Fruit fly (Drosophila melanogaster): ENCODE results near the gene Sh.

Gene Sh

dm6 chrX:18003772-18004569, 59.1 kb downstream of the Sh start (continued):
- TF ChIP-seq CG2129 (GFP tag; IDR thresholded peaks at IDR 0.05; ENCODE audit: partially characterized antibody) (no peak), CG7745 (tag; optimal IDR thresholded peaks at IDR 0.05) (no peak), NfI (GFP tag; optimal IDR thresholded peaks at IDR 0.05) (no peak), Lpt (GFP tag; optimal IDR thresholded peaks at IDR 0.05) (no peak), ac (GFP tag; optimal IDR thresholded peaks at IDR 0.05) (no peak), sens (GFP tag) (peak; percentile 57), Hand (GFP tag; optimal IDR thresholded peaks at IDR 0.05) (no peak), CG14050 (GFP tag; IDR thresholded peaks at IDR 0.05) (no peak), zfh1 (GFP tag; IDR thresholded peaks at IDR 0.05) (no peak), ham (GFP tag; IDR thresholded peaks at IDR 0.05) (no peak), bab2 (GFP tag; optimal IDR thresholded peaks at IDR 0.05) (no peak), H15 (GFP tag; IDR thresholded peaks at IDR 0.05) (no peak), Ada2b (GFP tag; IDR thresholded peaks at IDR 0.05) (peak; percentile 37; the same call in 1 of the 2 replicates), ap (GFP tag; IDR thresholded peaks at IDR 0.05) (no peak), CG13123 (GFP tag; optimal IDR thresholded peaks at IDR 0.05) (no peak), CG12391 (tag; optimal IDR thresholded peaks at IDR 0.05) (no peak), CG32767 (GFP tag; IDR thresholded peaks at IDR 0.05) (no peak), grau (tag; optimal IDR thresholded peaks at IDR 0.05) (peak; percentile 5), bcd (GFP tag; optimal IDR thresholded peaks at IDR 0.05) (peak; percentile 44), usp (GFP tag; optimal IDR thresholded peaks at IDR 0.05) (no peak), Mes4 (GFP tag; optimal IDR thresholded peaks at IDR 0.05) (no peak), CG30020 (tag; optimal IDR thresholded peaks at IDR 0.05) (no peak), Poxn (GFP tag; IDR thresholded peaks at IDR 0.05) (no peak), CG18619 (GFP tag; optimal IDR thresholded peaks at IDR 0.05) (no peak), Aef1 (GFP tag; IDR thresholded peaks at IDR 0.05) (no peak), salm (tag; optimal IDR thresholded peaks at IDR 0.05) (no peak), CG13296 (GFP tag; optimal IDR thresholded peaks at IDR 0.05) (peak; percentile 68), CG9876 (GFP tag; optimal IDR thresholded peaks at IDR 0.05) (no peak), kni (GFP tag; optimal IDR thresholded peaks at IDR 0.05) (no peak), CG12299 (tag; optimal IDR thresholded peaks at IDR 0.05) (no peak), ems (GFP tag; optimal IDR thresholded peaks at IDR 0.05) (no peak), CG11723 (GFP tag; optimal IDR thresholded peaks at IDR 0.05) (no peak), gsb (GFP tag; IDR thresholded peaks at IDR 0.05) (no peak), Nf-YB (GFP tag; optimal IDR thresholded peaks at IDR 0.05) (no peak), lmd (GFP tag; IDR thresholded peaks at IDR 0.05) (no peak), CG8281 (tag; optimal IDR thresholded peaks at IDR 0.05) (no peak), caup (GFP tag; optimal IDR thresholded peaks at IDR 0.05; ENCODE audit: severe bottlenecking) (peak; percentile 32), CG7928 (GFP tag; optimal IDR thresholded peaks at IDR 0.05) (no peak), CkIIα-i1 (GFP tag; IDR thresholded peaks at IDR 0.05) (no peak), CG9437 (GFP tag; optimal IDR thresholded peaks at IDR 0.05) (no peak), dmrt99B (tag; optimal IDR thresholded peaks at IDR 0.05) (peak; percentile 61), CG17328 (GFP tag; IDR thresholded peaks at IDR 0.05) (no peak), sug (tag; optimal IDR thresholded peaks at IDR 0.05) (peak; percentile 34), CG2120 (GFP tag; optimal IDR thresholded peaks at IDR 0.05) (no peak), H2.0 (GFP tag; IDR thresholded peaks at IDR 0.05) (no peak), CG1603 (tag; optimal IDR thresholded peaks at IDR 0.05) (no peak), ftz-f1 (GFP tag; optimal IDR thresholded peaks at IDR 0.05) (no peak), CG1647 (GFP tag; optimal IDR thresholded peaks at IDR 0.05) (no peak), BEAF-32 (GFP tag; optimal IDR thresholded peaks at IDR 0.05) (no peak), toy (GFP tag; IDR thresholded peaks at IDR 0.05) (no peak), unc-4 (GFP tag; IDR thresholded peaks at IDR 0.05; ENCODE audit: partially characterized antibody) (no peak)

All from whole organism, embryonic.